Fruit fly (Drosophila melanogaster): ENCODE results near the gene CG44271.
A peak's percentile ranks its signal among the peaks of the same experiment; 100 is the strongest.

CG44271 gene

DNA sequence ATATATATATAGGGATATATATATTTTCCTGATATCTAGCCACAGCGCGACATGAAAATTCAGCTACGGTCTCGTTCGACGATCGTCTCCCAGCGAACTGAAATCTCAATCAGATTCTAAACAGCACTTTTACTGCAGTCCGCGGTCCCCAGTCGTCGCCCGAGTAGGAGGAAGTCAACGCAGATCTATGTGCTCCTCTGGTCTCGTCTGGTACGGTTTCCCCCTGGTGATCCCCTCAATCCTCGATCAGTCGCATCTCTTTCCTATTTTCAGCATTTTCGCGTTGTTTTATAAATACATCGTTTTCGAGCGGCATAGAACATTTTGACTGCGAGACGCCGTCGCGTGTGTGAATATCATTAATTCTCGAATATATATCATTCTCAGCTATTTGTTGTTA, 24.9 kb upstream of the CG44271 start, which contains the start of gene LUBEL:
Gene LUBEL (minus strand): TSS at position 101 of the 400 bp plus-strand sequence.
- TF ChIP-seq CTCF (optimal IDR thresholded peaks at IDR 0.05): no peak
- no peak for TF ChIP-seq CG8478 (optimal IDR thresholded peaks at IDR 0.05)

DNA sequence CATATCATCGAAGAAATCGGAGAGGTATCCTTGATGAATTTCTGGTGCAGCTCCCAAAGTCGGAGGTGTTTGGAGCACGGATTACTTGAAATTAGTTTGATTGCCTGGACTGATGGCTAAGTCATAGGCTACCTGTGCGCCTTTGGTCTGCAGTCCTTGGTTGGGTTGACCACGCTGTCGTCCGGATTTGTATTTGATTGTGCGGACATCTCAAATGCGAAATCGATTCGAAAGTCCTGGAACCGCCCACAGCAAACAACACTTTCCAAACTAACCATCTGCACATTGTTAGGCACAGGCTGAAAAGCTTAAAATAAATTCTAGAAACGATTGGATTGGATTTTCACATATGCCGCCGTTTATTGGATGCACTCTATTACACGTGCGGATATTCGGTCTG, 11.8 kb upstream of the CG44271 start, which contains the start of gene CG11322:
Gene CG11322 (minus strand): TSS at position 101 of the 400 bp plus-strand sequence.
- no peak for TF ChIP-seq CTCF (optimal IDR thresholded peaks at IDR 0.05)
- TF ChIP-seq CG8478 (optimal IDR thresholded peaks at IDR 0.05): no peak

DNA sequence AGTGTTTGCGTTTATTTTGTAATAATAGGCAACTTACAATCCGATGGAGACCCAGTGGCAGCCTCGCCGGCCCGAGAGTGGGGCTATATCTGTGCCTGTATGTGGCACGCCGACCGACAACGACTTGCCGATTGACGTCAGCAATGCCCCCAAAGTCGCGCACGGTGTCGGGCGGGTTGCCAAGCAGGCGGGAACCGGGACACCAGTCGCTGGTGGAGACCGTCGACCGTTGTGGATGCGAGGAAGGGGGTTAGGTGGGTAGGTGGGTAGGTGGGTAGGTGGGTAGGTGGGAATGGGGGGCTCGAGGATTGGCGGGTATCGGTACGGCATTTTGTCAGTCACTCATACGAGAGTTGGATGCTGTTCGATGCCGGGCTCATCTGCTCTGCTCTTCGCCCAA, 3.3 kb upstream of the CG44271 start:
- TF ChIP-seq CG8478 (optimal IDR thresholded peaks at IDR 0.05): no peak
- no peak for TF ChIP-seq CTCF (optimal IDR thresholded peaks at IDR 0.05)

DNA sequence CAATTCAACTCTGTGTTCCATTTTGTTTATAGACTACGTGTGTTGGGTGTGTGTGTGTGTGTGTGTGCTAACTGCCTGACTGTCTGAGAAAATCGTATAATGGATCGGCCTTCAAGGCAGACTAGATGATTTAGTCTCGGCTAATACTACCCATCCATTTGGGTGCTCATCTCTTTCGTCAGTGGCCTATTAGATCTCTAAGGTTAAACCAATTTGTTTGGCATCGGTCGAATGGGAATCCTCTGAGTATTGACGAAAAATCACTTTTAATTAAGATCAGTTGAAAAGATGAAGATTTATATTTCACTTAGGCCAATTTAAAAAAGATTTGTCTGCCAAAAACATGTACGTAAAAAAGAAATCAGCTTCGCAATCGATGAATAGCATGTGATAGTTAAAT, 2.2 kb downstream of the CG44271 start, which contains the start of gene CG31910:
Gene CG31910 (minus strand): TSS at position 101 of the 400 bp plus-strand sequence.
- TF ChIP-seq CG8478 (optimal IDR thresholded peaks at IDR 0.05) (no peak), CTCF (optimal IDR thresholded peaks at IDR 0.05) (no peak)

DNA sequence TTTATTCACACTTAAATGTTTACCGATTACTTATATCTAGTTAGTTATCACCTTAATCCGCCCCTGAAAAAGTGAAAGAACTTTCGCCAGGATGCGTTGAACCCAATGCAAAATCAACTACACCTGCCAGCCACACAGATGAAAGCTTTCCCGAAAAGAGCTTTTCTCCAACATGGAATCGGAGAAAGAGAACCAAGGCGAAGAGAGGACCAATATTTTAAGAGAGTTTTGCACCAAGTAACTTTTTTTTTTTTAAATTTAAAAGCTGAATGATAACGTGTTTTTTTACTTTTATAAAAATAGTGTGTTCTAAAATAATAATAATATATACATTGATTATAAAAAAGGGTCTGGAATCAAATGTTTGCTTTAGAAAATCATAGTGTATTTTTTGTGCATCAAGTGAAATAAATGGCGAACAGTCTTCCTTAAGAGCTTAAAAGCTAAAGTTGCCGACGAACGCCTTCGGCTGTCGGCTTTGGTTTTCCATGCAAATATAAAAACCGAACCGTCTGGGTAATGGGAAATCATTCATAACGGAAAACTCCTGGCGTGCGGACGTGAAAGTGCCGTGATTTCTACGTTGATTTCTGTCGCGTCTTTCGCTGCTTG, 5.6 kb downstream of the CG44271 start, which contains the start of gene meng:
Gene meng (plus strand): TSS at position 523 of the 612 bp plus-strand sequence.
- no peak for TF ChIP-seq CTCF (optimal IDR thresholded peaks at IDR 0.05)
- no peak for TF ChIP-seq CG8478 (optimal IDR thresholded peaks at IDR 0.05)

DNA sequence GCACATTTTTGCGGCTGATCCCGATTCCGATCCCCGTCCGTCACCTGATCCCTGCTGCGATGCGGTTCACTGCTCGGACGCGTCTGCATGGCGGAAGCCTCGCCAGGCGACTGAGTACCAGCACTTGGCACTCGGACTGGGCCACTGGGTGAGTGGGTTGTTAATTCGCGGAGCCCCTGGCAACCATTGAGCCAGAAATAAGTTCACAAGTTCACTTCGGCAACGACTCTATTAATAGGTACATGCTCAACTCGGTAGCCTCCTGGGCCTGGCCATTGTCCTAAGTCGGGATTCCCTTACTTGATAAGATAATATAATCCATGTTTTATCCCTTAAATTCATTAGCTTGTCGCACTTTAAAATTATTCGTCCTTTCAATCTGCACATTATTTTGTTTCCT, 7.6 kb downstream of the CG44271 start, which contains the start of gene TTLL3A:
Gene TTLL3A (minus strand): TSS at position 101 of the 400 bp plus-strand sequence.
- TF ChIP-seq CG8478 (optimal IDR thresholded peaks at IDR 0.05) (no peak), CTCF (optimal IDR thresholded peaks at IDR 0.05) (no peak)

DNA sequence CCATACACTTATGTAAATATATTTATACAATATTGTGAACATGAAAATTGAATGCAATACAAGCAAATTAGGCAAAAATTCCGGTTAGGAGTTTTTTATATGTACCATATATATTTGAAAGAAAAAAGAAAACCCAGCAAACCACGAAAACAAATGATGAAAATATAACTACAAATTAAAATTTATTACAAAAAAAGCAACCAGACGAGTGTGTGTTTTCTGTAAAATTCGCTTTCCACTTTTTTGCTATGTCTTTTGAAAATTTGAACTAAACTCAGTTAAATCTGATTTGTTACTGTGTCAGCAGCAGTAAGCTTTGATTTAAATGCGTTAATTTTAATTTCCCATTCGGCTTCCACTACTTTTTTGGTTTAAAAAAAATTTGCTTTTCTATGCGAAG, 15.1 kb downstream of the CG44271 start, which contains the start of gene TTLL3B:
Gene TTLL3B (plus strand): TSS at position 301 of the 400 bp plus-strand sequence.
- TF ChIP-seq CTCF (optimal IDR thresholded peaks at IDR 0.05): no peak

DNA sequence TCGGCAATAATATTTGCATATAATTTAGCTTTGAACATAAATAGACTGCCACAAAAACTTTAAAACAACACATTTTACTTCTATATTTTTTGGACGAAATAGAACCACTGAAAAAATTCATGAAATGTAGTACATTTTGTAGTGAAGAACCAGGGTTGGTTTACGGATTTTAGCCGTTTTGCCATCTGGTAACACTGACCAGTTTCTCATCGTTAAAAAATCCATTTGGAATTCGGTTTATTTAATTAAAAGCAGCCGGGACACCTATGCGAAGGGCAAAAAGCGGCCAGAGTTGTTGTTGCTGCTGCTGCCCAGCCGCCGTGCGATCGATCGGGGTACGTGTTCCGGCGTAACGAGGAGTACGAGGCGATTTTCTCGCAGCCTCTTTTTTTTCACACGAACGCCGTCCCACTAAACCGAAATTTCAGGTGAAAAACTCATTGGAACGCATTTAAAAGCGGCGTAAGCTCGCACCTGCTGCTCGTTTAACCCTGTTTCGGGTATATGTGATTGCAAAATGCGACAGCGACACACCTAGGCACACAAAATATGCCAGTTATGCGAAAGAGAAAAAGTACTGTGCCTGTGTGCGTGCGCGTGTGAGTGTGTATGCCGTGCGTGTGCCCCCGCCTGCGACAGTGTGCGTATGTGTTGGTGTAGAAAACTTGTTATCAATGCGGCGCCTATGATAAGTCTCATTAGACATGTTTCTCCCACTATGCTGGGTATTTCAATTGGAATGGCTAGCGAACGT, 23.8 kb downstream of the CG44271 start, which contains the start of gene Liprin-alpha:
Gene Liprin-alpha (plus strand): TSS at position 154 of the 754 bp plus-strand sequence.
- TF ChIP-seq CTCF (optimal IDR thresholded peaks at IDR 0.05): peak in 1 of 2 experiments; percentile 16
- TF ChIP-seq CG8478 (optimal IDR thresholded peaks at IDR 0.05): no peak

DNA sequence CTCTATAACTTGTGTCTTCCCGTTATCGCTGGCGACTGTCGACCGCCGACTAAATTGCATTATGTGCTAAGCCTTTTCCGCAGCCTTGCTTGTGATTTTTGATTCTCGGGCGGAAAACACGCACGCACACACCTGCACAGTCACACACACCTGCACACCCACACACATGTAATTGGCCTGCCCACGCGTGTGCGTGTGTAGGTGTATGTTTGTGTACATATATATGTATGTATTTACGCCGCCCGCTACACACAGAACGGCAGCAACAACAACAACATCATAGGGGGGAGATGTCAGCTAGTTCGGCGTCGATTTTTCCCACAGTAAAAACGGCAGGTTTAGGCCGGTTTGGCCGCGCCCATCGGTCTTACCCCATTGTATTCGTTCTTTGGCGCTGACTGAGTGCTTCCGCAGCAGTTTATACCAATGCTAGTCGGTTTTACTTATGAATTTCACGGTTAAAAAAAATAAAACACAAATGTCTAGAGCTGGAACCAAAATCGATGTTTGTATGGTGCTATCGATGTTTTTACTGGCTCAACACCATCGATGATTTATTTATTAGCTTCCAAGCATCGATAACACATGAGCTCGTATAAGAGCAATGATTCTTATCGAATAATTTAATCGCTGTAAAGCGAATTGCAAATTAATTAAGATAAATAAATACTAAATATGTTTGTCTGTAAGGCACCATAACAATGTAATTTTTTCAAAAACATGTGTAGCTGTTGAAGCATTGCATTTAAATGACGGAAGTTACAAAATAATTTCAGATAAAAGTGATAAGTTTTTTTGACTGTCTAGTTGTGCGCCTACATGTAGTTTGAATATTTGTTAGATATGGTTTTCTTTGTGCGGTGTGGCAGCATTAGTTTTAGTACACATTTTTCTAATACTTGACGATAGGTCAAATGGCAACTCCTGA, 24.6 kb downstream of the CG44271 start, which contains the start of gene homer:
Gene homer (minus strand): TSS at position 538 of the 928 bp plus-strand sequence.
- TF ChIP-seq CTCF (optimal IDR thresholded peaks at IDR 0.05) (no peak), CG8478 (optimal IDR thresholded peaks at IDR 0.05) (no peak)

DNA sequence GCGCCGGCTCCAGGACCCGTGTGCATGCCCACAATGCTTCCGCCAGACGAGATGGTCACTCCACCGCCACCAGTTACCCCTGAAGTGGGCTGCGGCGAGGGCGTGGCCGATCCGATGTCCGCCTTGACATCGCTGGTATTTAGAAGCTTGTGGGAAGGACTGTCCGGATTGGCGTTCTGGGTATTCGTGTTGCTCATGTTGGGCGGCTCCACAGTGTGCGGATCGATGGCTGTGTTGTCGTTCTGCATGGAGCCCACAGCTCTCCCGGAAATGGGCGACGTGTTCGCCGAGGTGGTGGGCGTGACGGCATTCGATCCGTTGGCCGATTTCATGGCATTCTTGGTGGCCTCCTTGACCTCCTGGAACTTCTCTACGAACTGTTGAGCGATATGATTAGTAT, 26.0 kb downstream of the CG44271 start:
- TF ChIP-seq CTCF (optimal IDR thresholded peaks at IDR 0.05): no peak
- TF ChIP-seq CG8478 (optimal IDR thresholded peaks at IDR 0.05): no peak

DNA sequence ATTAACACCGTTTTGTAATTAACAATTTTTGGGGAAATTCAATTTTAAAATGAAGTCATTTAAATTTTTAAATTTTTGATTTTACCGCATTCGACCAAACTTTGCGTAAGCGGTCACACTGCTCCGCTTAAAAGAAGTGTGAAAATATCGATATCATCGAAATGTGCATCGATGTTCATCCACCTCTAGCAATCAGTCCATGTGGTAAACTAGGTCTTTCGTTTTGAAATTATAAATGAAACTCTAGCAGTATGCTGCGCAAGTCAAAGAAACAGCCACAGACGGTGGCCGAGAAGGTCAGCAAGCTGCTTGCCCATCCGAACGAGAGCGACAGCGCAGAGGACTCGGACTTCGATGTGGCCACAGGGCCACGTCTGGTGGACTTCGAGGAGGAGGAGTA, 30.3 kb downstream of the CG44271 start, which contains the start of gene Aatf:
Gene Aatf (plus strand): TSS at position 166 of the 400 bp plus-strand sequence.
- TF ChIP-seq CG8478 (optimal IDR thresholded peaks at IDR 0.05) (no peak), CTCF (optimal IDR thresholded peaks at IDR 0.05) (peak in 1 of 2 experiments; percentile 23)

DNA sequence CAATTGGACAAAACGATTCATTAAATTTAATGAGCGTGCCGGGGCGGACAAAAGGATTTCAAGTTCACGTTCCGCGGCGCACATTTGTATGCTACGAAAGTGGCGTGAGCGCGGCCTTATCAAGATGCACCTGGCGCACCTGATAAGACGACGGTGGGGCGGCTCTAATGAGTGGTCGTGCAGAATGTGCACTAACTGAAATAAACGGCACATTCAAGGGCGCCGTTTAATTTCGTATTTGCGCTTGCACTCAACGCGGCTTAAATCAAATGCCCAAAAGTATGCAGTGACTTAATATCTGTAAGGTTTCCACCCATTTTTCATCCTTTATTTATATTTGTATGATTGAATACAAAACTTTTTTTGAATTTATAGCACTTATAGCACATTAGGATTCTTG, 30.8 kb downstream of the CG44271 start:
- TF ChIP-seq CTCF (optimal IDR thresholded peaks at IDR 0.05): no peak
- TF ChIP-seq CG8478 (optimal IDR thresholded peaks at IDR 0.05): no peak

DNA sequence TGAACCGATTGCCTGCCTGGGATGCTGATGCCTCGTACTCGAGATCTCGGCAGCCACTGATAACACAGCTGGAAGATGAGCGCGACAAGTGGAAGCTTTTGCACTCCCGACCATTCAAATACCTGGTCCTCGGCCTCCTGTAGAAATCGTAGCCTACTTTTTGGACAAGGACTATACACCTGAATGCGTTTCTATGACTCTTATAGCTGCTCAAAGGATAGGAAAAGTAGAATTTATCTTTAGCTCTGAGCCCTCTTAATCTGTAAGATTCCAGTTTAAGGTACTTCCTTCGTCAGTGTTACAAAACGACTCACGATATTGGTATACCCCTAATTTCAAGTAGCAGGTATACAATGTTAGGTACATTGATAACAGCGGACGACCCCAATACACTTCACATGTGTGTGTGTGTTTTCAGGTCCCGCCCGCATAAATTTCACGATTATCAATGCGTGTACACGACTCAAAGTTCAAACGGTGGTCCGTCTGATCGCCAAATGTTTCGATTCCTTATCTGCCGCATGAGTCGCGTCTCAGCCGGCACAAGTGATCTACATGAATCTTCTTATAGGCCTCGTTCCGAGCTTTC, 31.4 kb downstream of the CG44271 start, which contains the start of gene AkhR:
Gene AkhR (minus strand): TSS at position 5 of the 589 bp plus-strand sequence.
- no peak for TF ChIP-seq CG8478 (optimal IDR thresholded peaks at IDR 0.05)
- no peak for TF ChIP-seq CTCF (optimal IDR thresholded peaks at IDR 0.05)
